Fruit fly (Drosophila melanogaster) whole organism, embryonic: ENCODE data around the gene bora.
A peak's percentile ranks its signal among the peaks of the same experiment; 100 is the strongest.

ENCODE experiments used
- Aef1 ChIP-seq: fragments of 200-800 bp; sonication (Bioruptor generic); IDR thresholded peaks from 3 replicates; pipeline ENCODE4 v1.3.6; 2022; ENCODE audit warnings: missing biosample characterization, missing genetic modification characterization
- B-H1 ChIP-seq: fragments of 200-800 bp; sonication (Bioruptor generic); IDR thresholded peaks from 3 replicates; pipeline ENCODE4 v1.3.6; 2022; ENCODE audit warnings: missing biosample characterization, missing genetic modification characterization
- CG10274 ChIP-seq: fragments of 200-800 bp; sonication (Bioruptor generic); optimal IDR thresholded peaks from 3 replicates; lab custom pipeline; 2017; ENCODE audit warnings: missing biosample characterization, mild to moderate bottlenecking, missing genetic modification characterization
- CG12769 ChIP-seq: fragments of 200-800 bp; sonication (Bioruptor generic); optimal IDR thresholded peaks from 2 replicates; lab custom pipeline; 2019; ENCODE audit warnings: missing biosample characterization, mild to moderate bottlenecking, missing genetic modification characterization, moderate library complexity
- CG14667 ChIP-seq: fragments of 200-800 bp; sonication (Bioruptor generic); IDR thresholded peaks from 2 replicates; pipeline ENCODE4 v1.3.6; 2022; ENCODE audit warnings: missing biosample characterization, missing genetic modification characterization
- CG15514 ChIP-seq: fragments of 200-800 bp; sonication (Bioruptor generic); optimal IDR thresholded peaks from 3 replicates; lab custom pipeline; 2017; ENCODE audit warnings: missing biosample characterization, missing genetic modification characterization, mild to moderate bottlenecking, moderate library complexity, missing genetic modification reagents
- CG18764 ChIP-seq: fragments of 200-800 bp; sonication (Bioruptor generic); optimal IDR thresholded peaks from 3 replicates; lab custom pipeline; 2016; ENCODE audit warnings: missing biosample characterization, missing genetic modification characterization
- CG2202 ChIP-seq: fragments of 200-800 bp; sonication (Bioruptor generic); optimal IDR thresholded peaks from 2 replicates; lab custom pipeline; 2018; ENCODE audit warnings: missing biosample characterization, mild to moderate bottlenecking, missing genetic modification characterization
- CG2875 ChIP-seq: fragments of 200-800 bp; sonication (Bioruptor generic); optimal IDR thresholded peaks from 2 replicates; lab custom pipeline; 2017; ENCODE audit warnings: missing biosample characterization, mild to moderate bottlenecking, missing genetic modification characterization, missing genetic modification reagents
- CG3065 ChIP-seq: fragments of 200-800 bp; sonication (Bioruptor generic); optimal IDR thresholded peaks from 2 replicates; lab custom pipeline; 2016; ENCODE audit warnings: missing biosample characterization, missing genetic modification characterization
- CG3281 ChIP-seq: fragments of 200-800 bp; sonication (Bioruptor generic); optimal IDR thresholded peaks from 3 replicates; lab custom pipeline; 2017; ENCODE audit warnings: missing biosample characterization, mild to moderate bottlenecking, missing genetic modification characterization
- CG34422 ChIP-seq: fragments of 200-800 bp; sonication (Bioruptor generic); IDR thresholded peaks from 3 replicates; pipeline ENCODE4 v1.3.6; 2022; ENCODE audit warnings: missing biosample characterization, missing genetic modification characterization
- CG3847 ChIP-seq: fragments of 200-800 bp; sonication (Bioruptor generic); IDR thresholded peaks from 2 replicates; pipeline ENCODE4 v1.3.6; 2022; ENCODE audit warnings: missing biosample characterization, missing genetic modification characterization
- CG4820 ChIP-seq: fragments of 200-800 bp; sonication (Bioruptor generic); optimal IDR thresholded peaks from 3 replicates; lab custom pipeline; 2016; ENCODE audit warnings: missing biosample characterization, missing genetic modification characterization
- CG7786 ChIP-seq: fragments of 200-800 bp; sonication (Bioruptor generic); optimal IDR thresholded peaks from 2 replicates; lab custom pipeline; 2016; ENCODE audit warnings: missing biosample characterization, missing genetic modification characterization
- CG8290 ChIP-seq, 3 experiments: fragments of 200-800 bp; sonication (Bioruptor generic); optimal IDR thresholded peaks; 2 replicates each; lab custom pipeline; 2016 to 2019; ENCODE audit warnings: missing biosample characterization in 3 of 3, missing genetic modification characterization in 3 of 3, mild to moderate bottlenecking in 2 of 3, moderate library complexity in 1 of 3
- CG8924 ChIP-seq: fragments of 200-800 bp; optimal IDR thresholded peaks from 3 replicates; lab custom pipeline; 2019; ENCODE audit warnings: missing biosample characterization, mild to moderate bottlenecking, missing genetic modification characterization, moderate library complexity
- CG9797 ChIP-seq: fragments of 200-800 bp; sonication (Bioruptor generic); optimal IDR thresholded peaks from 3 replicates; lab custom pipeline; 2018; ENCODE audit warnings: missing biosample characterization, mild to moderate bottlenecking, missing genetic modification characterization
- CG9932 ChIP-seq: fragments of 200-800 bp; sonication (Bioruptor generic); IDR thresholded peaks from 2 replicates; pipeline ENCODE4 v1.3.6; 2022; ENCODE audit warnings: missing biosample characterization, missing genetic modification characterization
- CTCF ChIP-seq: fragments of 200-800 bp; sonication (Bioruptor generic); optimal IDR thresholded peaks from 2 replicates; lab custom pipeline; 2017; ENCODE audit warnings: missing biosample characterization, mild to moderate bottlenecking, missing genetic modification characterization, moderate library complexity
- Dbx ChIP-seq: fragments of 200-800 bp; sonication (Bioruptor generic); IDR thresholded peaks from 3 replicates; pipeline ENCODE4 v1.3.6; 2022; ENCODE audit warnings: missing biosample characterization, missing genetic modification characterization
- Dref ChIP-seq: fragments of 200-800 bp; sonication (Bioruptor generic); IDR thresholded peaks from 2 replicates; pipeline ENCODE4 v1.3.6; 2022; ENCODE audit warnings: missing biosample characterization, missing genetic modification characterization
- E2f2 ChIP-seq: fragments of 200-800 bp; sonication (Bioruptor generic); IDR thresholded peaks from 2 replicates; pipeline ENCODE4 v1.3.6; 2022; ENCODE audit warnings: missing biosample characterization, missing genetic modification characterization
- H2.0 ChIP-seq: fragments of 200-800 bp; sonication (Bioruptor generic); IDR thresholded peaks from 2 replicates; pipeline ENCODE4 v1.3.6; 2022; ENCODE audit warnings: missing biosample characterization, missing genetic modification characterization
- HmgZ ChIP-seq: fragments of 200-800 bp; sonication (Bioruptor generic); optimal IDR thresholded peaks from 2 replicates; lab custom pipeline; 2018; ENCODE audit warnings: missing biosample characterization, mild to moderate bottlenecking, missing genetic modification characterization
- Jarid2 ChIP-seq: fragments of 200-800 bp; sonication (Bioruptor generic); optimal IDR thresholded peaks from 3 replicates; lab custom pipeline; 2017; ENCODE audit warnings: mild to moderate bottlenecking, missing biosample characterization, missing genetic modification reagents, missing genetic modification characterization
- Lhr ChIP-seq: fragments of 200-800 bp; sonication (Bioruptor generic); optimal IDR thresholded peaks from 3 replicates; lab custom pipeline; 2017; ENCODE audit warnings: mild to moderate bottlenecking, missing biosample characterization, missing genetic modification reagents, missing genetic modification characterization
- NC2α ChIP-seq: fragments of 200-800 bp; sonication (Bioruptor generic); optimal IDR thresholded peaks from 2 replicates; lab custom pipeline; 2016; ENCODE audit warnings: missing biosample characterization, missing genetic modification characterization
- Nf-YB ChIP-seq: fragments of 200-800 bp; sonication (Bioruptor generic); optimal IDR thresholded peaks from 3 replicates; lab custom pipeline; 2019; ENCODE audit warnings: missing biosample characterization, mild to moderate bottlenecking, missing genetic modification characterization, moderate library complexity
- Optix ChIP-seq: fragments of 200-800 bp; sonication (Bioruptor generic); IDR thresholded peaks from 3 replicates; pipeline ENCODE4 v1.3.6; 2022; ENCODE audit warnings: missing biosample characterization, missing genetic modification characterization
- Sin3A ChIP-seq: fragments of >200 bp; optimal IDR thresholded peaks from 2 replicates; lab custom pipeline; 2018
- Xbp1 ChIP-seq: fragments of 200-800 bp; sonication (Bioruptor generic); optimal IDR thresholded peaks from 3 replicates; lab custom pipeline; 2016; ENCODE audit warnings: missing biosample characterization, mild to moderate bottlenecking, missing genetic modification characterization
- ab ChIP-seq: fragments of 200-800 bp; sonication (Bioruptor generic); optimal IDR thresholded peaks from 2 replicates; lab custom pipeline; 2016; ENCODE audit warnings: missing biosample characterization, missing genetic modification characterization
- bab2 ChIP-seq: fragments of 200-800 bp; sonication (Bioruptor generic); optimal IDR thresholded peaks from 2 replicates; lab custom pipeline; 2016; ENCODE audit warnings: missing biosample characterization, missing genetic modification characterization
- bbx ChIP-seq: fragments of 200-800 bp; sonication (Bioruptor generic); IDR thresholded peaks from 2 replicates; pipeline ENCODE4 v1.3.6; 2022; ENCODE audit warnings: missing biosample characterization, missing genetic modification characterization; ENCODE audit not compliant: partially characterized antibody
- bcd ChIP-seq: fragments of 200-800 bp; sonication (Bioruptor generic); optimal IDR thresholded peaks from 2 replicates; lab custom pipeline; 2017; ENCODE audit warnings: missing biosample characterization, mild to moderate bottlenecking, missing genetic modification characterization
- chif ChIP-seq, 2 experiments: fragments of 200-800 bp; sonication (Bioruptor generic); optimal IDR thresholded peaks; 3 replicates each; lab custom pipeline; 2016; ENCODE audit warnings: missing biosample characterization in 2 of 2, missing genetic modification characterization in 2 of 2
- crp ChIP-seq, 2 experiments: fragments of 200-800 bp; sonication (Bioruptor generic); optimal IDR thresholded peaks; 2 replicates in 1 of 2; 3 replicates in 1 of 2; lab custom pipeline; 2017; ENCODE audit warnings: missing biosample characterization in 2 of 2, missing genetic modification characterization in 2 of 2, mild to moderate bottlenecking in 1 of 2, moderate library complexity in 1 of 2
- fd3F ChIP-seq: fragments of 200-800 bp; sonication (Bioruptor generic); optimal IDR thresholded peaks from 2 replicates; lab custom pipeline; 2018; ENCODE audit warnings: missing biosample characterization, mild to moderate bottlenecking, missing genetic modification characterization, moderate library complexity
- jigr1 ChIP-seq: fragments of 200-800 bp; sonication (Bioruptor generic); IDR thresholded peaks from 3 replicates; pipeline ENCODE4 v1.3.6; 2022; ENCODE audit warnings: missing biosample characterization, missing genetic modification characterization
- knrl ChIP-seq: fragments of 200-800 bp; sonication (Bioruptor generic); IDR thresholded peaks from 3 replicates; pipeline ENCODE4 v1.3.6; 2022; ENCODE audit warnings: missing biosample characterization, missing genetic modification characterization; ENCODE audit not compliant: partially characterized antibody
- lilli ChIP-seq: fragments of 200-800 bp; sonication (Bioruptor generic); optimal IDR thresholded peaks from 3 replicates; lab custom pipeline; 2016; ENCODE audit warnings: missing biosample characterization, missing genetic modification characterization
- nom ChIP-seq: fragments of 200-800 bp; sonication (Bioruptor generic); optimal IDR thresholded peaks from 2 replicates; lab custom pipeline; 2017; ENCODE audit warnings: missing biosample characterization, missing genetic modification characterization, mild to moderate bottlenecking, moderate library complexity, missing genetic modification reagents
- phol ChIP-seq: fragments of 200-800 bp; sonication (Bioruptor generic); optimal IDR thresholded peaks from 3 replicates; lab custom pipeline; 2018; ENCODE audit warnings: missing biosample characterization, mild to moderate bottlenecking, missing genetic modification characterization, moderate library complexity
- pum ChIP-seq: fragments of 200-800 bp; sonication (Bioruptor generic); optimal IDR thresholded peaks from 2 replicates; lab custom pipeline; 2016; ENCODE audit warnings: missing biosample characterization, missing genetic modification characterization
- sqz ChIP-seq: fragments of 200-800 bp; sonication (Bioruptor generic); optimal IDR thresholded peaks from 3 replicates; lab custom pipeline; 2018; ENCODE audit warnings: missing biosample characterization, mild to moderate bottlenecking, missing genetic modification characterization
- sug ChIP-seq: fragments of 200-800 bp; optimal IDR thresholded peaks from 2 replicates; lab custom pipeline; 2019; ENCODE audit warnings: missing biosample characterization, mild to moderate bottlenecking, missing genetic modification characterization, moderate library complexity
- usp ChIP-seq: fragments of >200 bp; optimal IDR thresholded peaks from 2 replicates; lab custom pipeline; 2017; ENCODE audit warnings: missing biosample characterization, missing genetic modification characterization
- zen2 ChIP-seq: fragments of 200-800 bp; sonication (Bioruptor generic); IDR thresholded peaks from 3 replicates; pipeline ENCODE4 v1.3.6; 2022; ENCODE audit warnings: missing biosample characterization, missing genetic modification characterization; ENCODE audit not compliant: partially characterized antibody

Gene bora

DNA sequence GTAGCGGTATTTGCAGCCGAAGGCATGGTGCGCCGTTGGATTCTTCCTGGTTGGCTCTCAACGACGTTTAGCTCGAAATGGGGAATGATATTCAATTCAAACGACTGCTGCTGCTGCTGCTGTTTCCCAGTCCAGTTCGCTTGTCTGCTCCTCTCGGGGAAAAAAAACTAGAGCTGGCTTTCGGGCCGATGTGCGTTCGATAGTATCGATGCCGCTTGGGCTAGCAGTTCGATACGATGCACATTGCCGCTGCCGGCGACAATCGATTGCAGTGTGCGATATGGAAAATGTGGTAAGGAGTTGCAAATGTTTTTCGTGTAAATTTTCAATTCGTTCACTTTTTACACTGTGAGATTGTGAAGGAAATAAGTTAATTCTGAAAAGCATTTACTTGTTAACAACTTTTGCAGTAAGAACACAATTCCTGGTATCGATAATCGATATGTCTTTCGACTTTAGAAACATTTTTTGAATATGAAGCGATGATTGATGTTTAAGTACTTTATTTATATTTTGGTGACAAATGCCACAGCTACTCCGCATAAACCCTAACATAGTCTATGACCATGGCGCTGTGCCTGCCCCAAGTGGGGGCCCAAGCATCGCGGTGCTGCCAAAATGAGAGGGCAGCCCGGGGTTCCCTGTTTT lies 50.6 kb downstream of the bora start, which contains the start of gene Capr (continued):
- TF ChIP-seq CG4820 (GFP tag; lab: Kevin White, UChicago) (peak; percentile 15), bab2 (GFP tag; lab: Kevin White, UChicago) (no peak), CG9932 (GFP tag; lab: Robert Waterston, UW) (peak; percentile 84), crp (GFP tag; optimal IDR thresholded peaks at IDR 0.05; lab: Kevin White, UChicago) (peak in 1 of 2 experiments; percentile 39), jigr1 (GFP tag; lab: Robert Waterston, UW) (no peak), fd3F (GFP tag; lab: Kevin White, UChicago) (no peak), Nf-YB (GFP tag; lab: Kevin White, UChicago) (no peak), CG2202 (tag; lab: Kevin White, UChicago) (peak; percentile 3), Aef1 (GFP tag; lab: Robert Waterston, UW) (0 out of 3 replicates have a peak, but pooled peaks have one; percentile 14), CG3847 (GFP tag; lab: Robert Waterston, UW) (peak; percentile 70), CG10274 (GFP tag; lab: Kevin White, UChicago) (no peak), CG12769 (no peak), chif (GFP tag; optimal IDR thresholded peaks at IDR 0.05; lab: Kevin White, UChicago) (peak in 1 of 2 experiments; percentile 18), CG15514 (GFP tag; lab: Kevin White, UChicago) (peak; percentile 84), Xbp1 (GFP tag; lab: Kevin White, UChicago) (peak; percentile 41), nom (GFP tag; lab: Kevin White, UChicago) (peak; percentile 22), Dref (peak; percentile 99), CG2875 (GFP tag; lab: Kevin White, UChicago) (no peak), ab (GFP tag; lab: Kevin White, UChicago) (no peak), CG3065 (GFP tag; lab: Kevin White, UChicago) (no peak), CTCF (GFP tag; lab: Kevin White, UChicago) (peak; percentile 44), CG8924 (tag; lab: Kevin White, UChicago) (peak; percentile 6), NC2α (GFP tag; lab: Kevin White, UChicago) (no peak), CG7786 (GFP tag; lab: Kevin White, UChicago) (peak; percentile 29), pum (GFP tag; lab: Kevin White, UChicago) (peak; percentile 10), usp (GFP tag; lab: Kevin White, UChicago) (no peak), CG14667 (GFP tag; lab: Robert Waterston, UW) (no peak), Jarid2 (peak; percentile 33), sqz (GFP tag; lab: Kevin White, UChicago) (peak; percentile 52), zen2 (peak; percentile 99), B-H1 (GFP tag; lab: Robert Waterston, UW) (no peak), E2f2 (GFP tag; lab: Robert Waterston, UW) (peak; percentile 86), H2.0 (GFP tag; lab: Robert Waterston, UW) (no peak), phol (tag; lab: Kevin White, UChicago) (peak; percentile 55), bbx (GFP tag; lab: Robert Waterston, UW) (peak; percentile 100), knrl (GFP tag; lab: Robert Waterston, UW) (peak; percentile 100), CG3281 (GFP tag; lab: Kevin White, UChicago) (no peak), CG18764 (GFP tag; lab: Kevin White, UChicago) (no peak), Lhr (GFP tag; lab: Kevin White, UChicago) (peak; percentile 37), CG9797 (GFP tag; lab: Kevin White, UChicago) (peak; percentile 51), CG8290 (GFP tag; optimal IDR thresholded peaks at IDR 0.05; lab: Kevin White, UChicago) (peak; percentile 10), CG8290 (tag; optimal IDR thresholded peaks at IDR 0.05; lab: Kevin White, UChicago) (peak; percentile 55 to 79), Optix (GFP tag; lab: Robert Waterston, UW) (0 out of 3 replicates have a peak, but pooled peaks have one; percentile 7), CG34422 (GFP tag; lab: Robert Waterston, UW) (peak; percentile 54; the same call in 1 of the 3 replicates), HmgZ (tag; lab: Kevin White, UChicago) (peak; percentile 69), bcd (GFP tag; lab: Kevin White, UChicago) (peak; percentile 11), Sin3A (lab: Kevin White, UChicago) (peak; percentile 89), Dbx (peak; percentile 73; the same call in 2 of the 3 replicates), sug (tag; lab: Kevin White, UChicago) (peak; percentile 34), lilli (peak; percentile 55)
